Worm (Caenorhabditis elegans) whole organism, midembryonic: Measurements from ENCODE around the gene lin-24.

ENCODE experiments used
- flt-1 ChIP-seq: fragments of 200-800 bp; sonication (Bioruptor generic); IDR thresholded peaks from 2 replicates; pipeline ENCODE4 v1.3.6; 2022; ENCODE audit warnings: missing genetic modification characterization, missing compliant biosample characterization
- klf-2 ChIP-seq: fragments of 200-800 bp; sonication (Bioruptor generic); conservative IDR thresholded peaks from 2 replicates; pipeline ENCODE4 v1.3.6; 2022; ENCODE audit warnings: missing genetic modification reagents, missing genetic modification characterization, missing compliant biosample characterization
- med-1 ChIP-seq: sonication (generic microtip); optimal IDR thresholded peaks from 2 replicates; lab custom pipeline; 2017; ENCODE audit warnings: missing genetic modification characterization, mild to moderate bottlenecking, missing compliant biosample characterization, antibody characterized with exemption, missing genetic modification reagents; ENCODE audit not compliant: insufficient read depth
- tab-1 ChIP-seq: fragments of 200-800 bp; sonication (Bioruptor generic); IDR thresholded peaks from 2 replicates; pipeline ENCODE4 v1.3.6; 2022; ENCODE audit warnings: missing genetic modification characterization, missing compliant biosample characterization

- TF ChIP-seq med-1 (GFP tag; lab: Kevin White, UChicago) (no peak), flt-1 (GFP tag; lab: Robert Waterston, UW) (no peak), klf-2 (no peak), tab-1 (GFP tag; lab: Robert Waterston, UW) (no peak)
These were observed 8.8 kb upstream of the lin-24 start for ce11 chrIV:12120536-12120935.
